Worm (Caenorhabditis elegans) whole organism, early embryonic: ENCODE data around the gene F01D5.5.

Experiments used
- B0310.2 ChIP-seq: sonication (generic microtip); optimal IDR thresholded peaks from 2 replicates; lab custom pipeline; 2016; ENCODE audit warnings: mild to moderate bottlenecking, missing genetic modification characterization, missing compliant biosample characterization
- F13C5.2 ChIP-seq: sonication (generic microtip); optimal IDR thresholded peaks from 2 replicates; lab custom pipeline; 2017; ENCODE audit warnings: mild to moderate bottlenecking, missing genetic modification characterization, inconsistent platforms, missing compliant biosample characterization
- aly-1 ChIP-seq: sonication (generic microtip); optimal IDR thresholded peaks from 2 replicates; lab custom pipeline; 2016; ENCODE audit warnings: missing genetic modification characterization, missing compliant biosample characterization
- ama-1 ChIP-seq: fragments of 150-350 bp; optimal IDR thresholded peaks from 2 replicates; lab custom pipeline; 2014
- ceh-13 ChIP-seq: fragments of 200-800 bp; sonication (Bioruptor generic); optimal IDR thresholded peaks from 2 replicates; lab custom pipeline; 2018; ENCODE audit warnings: mild to moderate bottlenecking, missing genetic modification characterization, missing compliant biosample characterization
- ceh-36 ChIP-seq: sonication (generic microtip); optimal IDR thresholded peaks from 2 replicates; lab custom pipeline; 2016; ENCODE audit warnings: missing genetic modification characterization, inconsistent platforms, missing compliant biosample characterization
- ets-7 ChIP-seq: sonication (generic microtip); optimal IDR thresholded peaks from 2 replicates; lab custom pipeline; 2016; ENCODE audit warnings: missing genotype, missing genetic modification characterization, missing compliant biosample characterization
- flt-1 ChIP-seq: fragments of 200-800 bp; sonication (Bioruptor generic); IDR thresholded peaks from 2 replicates; pipeline ENCODE4 v1.3.6; 2022; ENCODE audit warnings: missing genetic modification characterization, missing compliant biosample characterization
- hmbx-1 ChIP-seq: sonication (generic microtip); optimal IDR thresholded peaks from 2 replicates; lab custom pipeline; 2016; ENCODE audit warnings: mild to moderate bottlenecking, missing genetic modification characterization, missing compliant biosample characterization
- hmg-4 ChIP-seq: fragments of 200-800 bp; sonication (Bioruptor generic); optimal IDR thresholded peaks from 2 replicates; lab custom pipeline; 2018; ENCODE audit warnings: mild to moderate bottlenecking, missing genetic modification characterization, missing compliant biosample characterization
- scrt-1 ChIP-seq: fragments of 200-800 bp; sonication (Bioruptor generic); IDR thresholded peaks from 2 replicates; pipeline ENCODE4 v1.3.6; 2022; ENCODE audit warnings: missing genetic modification characterization, missing compliant biosample characterization
- sea-1 ChIP-seq: fragments of 200-800 bp; sonication (Bioruptor generic); conservative IDR thresholded peaks from 2 replicates; pipeline ENCODE4 v1.3.6; 2022; ENCODE audit warnings: missing genetic modification characterization, missing compliant biosample characterization
- tbx-11 ChIP-seq: fragments of 200-800 bp; sonication (Bioruptor generic); IDR thresholded peaks from 2 replicates; pipeline ENCODE4 v1.3.6; 2022; ENCODE audit warnings: missing genetic modification characterization, missing compliant biosample characterization
- tra-4 ChIP-seq: sonication (generic microtip); optimal IDR thresholded peaks from 2 replicates; lab custom pipeline; 2017; ENCODE audit warnings: missing genetic modification characterization, missing compliant biosample characterization

DNA sequence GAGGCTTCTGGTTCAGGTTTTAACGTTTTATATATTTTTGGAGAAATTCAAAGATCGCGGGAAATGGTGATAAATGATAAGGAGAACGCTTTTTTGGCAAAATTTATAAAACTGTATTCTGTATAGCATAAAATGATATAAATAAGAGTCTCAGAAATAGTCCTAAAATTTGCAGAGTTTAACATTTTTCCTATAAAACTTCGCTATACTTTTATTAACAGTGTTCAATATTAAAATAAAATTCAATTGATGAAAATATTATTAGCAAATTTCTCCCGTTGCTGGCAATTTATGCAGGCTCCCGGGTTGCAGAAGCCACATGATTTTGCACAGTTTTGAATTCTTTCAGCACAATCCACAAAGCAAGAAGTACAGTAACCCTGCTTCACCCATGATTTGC lies 3.1 kb downstream of the F01D5.5 start, which contains the start of gene F01D5.2:
- TF ChIP-seq tbx-11 (GFP tag; lab: Robert Waterston, UW) (no peak), ama-1 (lab: Kevin White, UChicago) (no peak), ets-7 (tag; lab: Kevin White, UChicago) (no peak), flt-1 (GFP tag; lab: Robert Waterston, UW) (no peak), B0310.2 (tag; lab: Kevin White, UChicago) (no peak), ceh-36 (tag; lab: Kevin White, UChicago) (no peak), sea-1 (GFP tag; lab: Robert Waterston, UW) (no peak), F13C5.2 (tag; lab: Kevin White, UChicago) (no peak), hmg-4 (GFP tag; lab: Kevin White, UChicago) (no peak), scrt-1 (GFP tag; lab: Robert Waterston, UW) (no peak), tra-4 (tag; lab: Kevin White, UChicago) (no peak), aly-1 (tag; lab: Kevin White, UChicago) (no peak), ceh-13 (GFP tag; lab: Kevin White, UChicago) (no peak), hmbx-1 (no peak)
